Worm (Caenorhabditis elegans) whole organism, midembryonic: ENCODE data around the gene C14C11.1.

Source experiments
- T22C8.4 ChIP-seq: fragments of 200-800 bp; sonication (Bioruptor generic); IDR thresholded peaks from 2 replicates; pipeline ENCODE4 v1.3.6; 2022; ENCODE audit warnings: missing genetic modification characterization, missing compliant biosample characterization
- cog-1 ChIP-seq: sonication (generic microtip); optimal IDR thresholded peaks from 2 replicates; lab custom pipeline; 2016; ENCODE audit warnings: missing genetic modification characterization, missing compliant biosample characterization
- flt-1 ChIP-seq: fragments of 200-800 bp; sonication (Bioruptor generic); IDR thresholded peaks from 2 replicates; pipeline ENCODE4 v1.3.6; 2022; ENCODE audit warnings: missing genetic modification characterization, missing compliant biosample characterization
- med-1 ChIP-seq: sonication (generic microtip); optimal IDR thresholded peaks from 2 replicates; lab custom pipeline; 2017; ENCODE audit warnings: missing genetic modification characterization, mild to moderate bottlenecking, missing compliant biosample characterization, antibody characterized with exemption, missing genetic modification reagents; ENCODE audit not compliant: insufficient read depth
- ref-1 ChIP-seq: fragments of 200-800 bp; sonication (Bioruptor generic); conservative IDR thresholded peaks from 2 replicates; pipeline ENCODE4 v1.3.6; 2022; ENCODE audit warnings: missing genetic modification reagents, missing genetic modification characterization, missing compliant biosample characterization
- ztf-23 ChIP-seq: fragments of 200-800 bp; sonication (Bioruptor generic); IDR thresholded peaks from 2 replicates; pipeline ENCODE4 v1.3.6; 2022; ENCODE audit warnings: missing genetic modification reagents, missing genetic modification characterization, missing compliant biosample characterization

- no peak for TF ChIP-seq flt-1 (GFP tag; lab: Robert Waterston, UW)
- no peak for TF ChIP-seq med-1 (GFP tag; lab: Kevin White, UChicago)
- TF ChIP-seq cog-1 (tag; lab: Kevin White, UChicago): no peak
- TF ChIP-seq ztf-23 (GFP tag; lab: Robert Waterston, UW): no peak
- TF ChIP-seq T22C8.4 (GFP tag; lab: Robert Waterston, UW): no peak
- TF ChIP-seq ref-1 (GFP tag; lab: Robert Waterston, UW): no peak
Observed at ce11 chrV:5676011-5676410, 12.6 kb downstream of the C14C11.1 start, which contains the start of gene pqn-13.
